Fruit fly (Drosophila melanogaster): ENCODE results near the gene PolA2.

DNA sequence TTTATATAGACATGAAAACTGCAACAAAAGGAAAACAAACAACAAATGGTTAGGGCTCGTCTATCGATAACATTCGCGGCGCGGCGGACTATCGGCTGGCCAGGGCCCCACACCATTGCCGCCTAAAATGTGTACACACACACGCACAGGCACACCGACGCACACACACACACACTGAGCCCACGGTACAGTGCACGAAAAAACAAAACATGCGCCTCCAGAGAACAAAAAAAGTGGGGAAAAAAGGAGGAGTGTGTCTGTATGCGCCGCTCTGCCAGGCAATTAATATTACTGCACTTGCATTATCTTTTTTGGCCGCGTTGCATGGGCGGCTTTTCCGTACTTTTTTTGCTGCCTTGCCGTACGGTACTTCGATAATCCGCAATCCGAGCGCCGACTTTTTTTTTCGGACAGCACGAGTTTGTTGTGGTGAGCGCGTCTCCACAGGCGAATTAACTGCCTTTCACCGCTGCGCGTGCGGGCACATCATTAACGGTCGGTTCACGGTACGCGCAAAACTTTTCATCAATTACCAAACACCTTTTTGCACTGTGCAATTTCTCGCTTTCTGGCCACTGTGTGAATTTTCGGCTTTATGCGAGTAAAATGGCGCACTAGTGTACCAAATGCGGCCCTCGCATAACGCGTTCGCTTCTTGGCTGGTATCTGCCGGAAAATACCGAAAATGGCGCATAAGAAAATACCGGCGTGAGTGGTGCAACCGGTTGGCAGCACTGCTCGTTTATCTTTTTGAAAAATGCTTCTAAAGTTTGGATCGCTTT, 24.7 kb downstream of the PolA2 start, which contains the start of gene woc:
- TF ChIP-seq psq (GFP tag; optimal IDR thresholded peaks at IDR 0.05): peak; percentile 74
- no peak for TF ChIP-seq Hr78 (GFP tag; optimal IDR thresholded peaks at IDR 0.05)
- peak; percentile 78 for TF ChIP-seq ey (GFP tag; optimal IDR thresholded peaks at IDR 0.05)
- TF ChIP-seq CG9705 (GFP tag; optimal IDR thresholded peaks at IDR 0.05): no peak
- no peak for TF ChIP-seq Vsx2 (GFP tag; optimal IDR thresholded peaks at IDR 0.05; ENCODE audit: partially characterized antibody)
- no peak for TF ChIP-seq pan (optimal IDR thresholded peaks at IDR 0.05)
- no peak for TF ChIP-seq dl (GFP tag; optimal IDR thresholded peaks at IDR 0.05; ENCODE audit: insufficient read depth in 1 of 2, partially characterized antibody in 2 of 2)
- no peak for TF ChIP-seq usp (GFP tag; optimal IDR thresholded peaks at IDR 0.05)
- no peak for TF ChIP-seq Rel (GFP tag; optimal IDR thresholded peaks at IDR 0.05)
- peak; percentile 72 for TF ChIP-seq Rel (tag; optimal IDR thresholded peaks at IDR 0.05)
- no peak for TF ChIP-seq tai (GFP tag; optimal IDR thresholded peaks at IDR 0.05)
